Worm (Caenorhabditis elegans): ENCODE measurements around the gene cct-5.

DNA sequence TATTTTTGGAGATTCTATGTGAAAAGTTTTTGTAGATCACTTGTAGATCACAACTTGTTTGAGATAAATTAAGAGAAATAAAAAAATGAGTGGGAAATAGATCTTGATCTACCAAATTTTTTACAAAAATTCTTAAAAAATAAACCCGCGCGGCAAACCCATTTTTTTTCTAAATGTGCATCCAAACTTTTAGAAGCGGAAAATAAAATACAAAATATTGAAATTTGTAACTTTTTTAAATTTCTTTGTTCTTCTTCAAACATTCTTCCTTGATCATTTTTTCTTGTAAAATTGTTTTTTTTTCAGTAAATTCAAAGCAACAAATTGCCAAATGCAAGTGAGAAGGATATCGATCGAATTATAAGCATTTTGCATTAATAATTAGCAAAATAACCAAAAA lies 12.1 kb upstream of the cct-5 start, which contains the start of gene cdh-4:
- TF ChIP-seq nhr-11 (tag; optimal IDR thresholded peaks at IDR 0.05) (no peak), mml-1 (tag; optimal IDR thresholded peaks at IDR 0.05) (no peak), elt-1 (tag; optimal IDR thresholded peaks at IDR 0.05) (no peak), mdl-1 (tag; optimal IDR thresholded peaks at IDR 0.05) (no peak), ceh-28 (tag; optimal IDR thresholded peaks at IDR 0.05) (no peak), egl-27 (tag; optimal IDR thresholded peaks at IDR 0.05) (no peak), tbx-2 (tag; optimal IDR thresholded peaks at IDR 0.05) (no peak), aly-2 (tag; optimal IDR thresholded peaks at IDR 0.05) (no peak), R02D3.7 (tag; optimal IDR thresholded peaks at IDR 0.05) (no peak), nhr-25 (tag; optimal IDR thresholded peaks at IDR 0.05) (no peak), unc-39 (tag; optimal IDR thresholded peaks at IDR 0.05) (no peak), skn-1 (tag; optimal IDR thresholded peaks at IDR 0.05) (no peak), jun-1 (tag; optimal IDR thresholded peaks at IDR 0.05) (no peak), snpc-4 (tag; optimal IDR thresholded peaks at IDR 0.05) (no peak)

All from whole organism, L3 larva.